Fruit fly (Drosophila melanogaster): Measurements from ENCODE around the gene rictor.

rictor gene

dm6 chrX:19281271-19281670 is 20.2 kb upstream of the rictor start (continued):
- TF ChIP-seq topi (GFP tag; optimal IDR thresholded peaks at IDR 0.05) (peak; percentile 22), CG8119 (GFP tag; IDR thresholded peaks at IDR 0.05) (no peak), pdm3 (GFP tag; optimal IDR thresholded peaks at IDR 0.05) (no peak), Hr4 (GFP tag; optimal IDR thresholded peaks at IDR 0.05) (no peak), Sox14 (GFP tag; optimal IDR thresholded peaks at IDR 0.05) (peak; percentile 16), CG6792 (GFP tag; optimal IDR thresholded peaks at IDR 0.05) (no peak), spab (GFP tag; optimal IDR thresholded peaks at IDR 0.05) (no peak), Eip78C (GFP tag) (no peak), fd85E (GFP tag; optimal IDR thresholded peaks at IDR 0.05) (no peak), CG9139 (GFP tag; optimal IDR thresholded peaks at IDR 0.05) (no peak), CG7368 (GFP tag; optimal IDR thresholded peaks at IDR 0.05) (no peak), CG32006 (GFP tag; optimal IDR thresholded peaks at IDR 0.05) (no peak), CG10669 (GFP tag; optimal IDR thresholded peaks at IDR 0.05) (no peak), Ets21C (GFP tag; optimal IDR thresholded peaks at IDR 0.05) (no peak), CG11294 (GFP tag; IDR thresholded peaks at IDR 0.05) (no peak), CG15336 (GFP tag; IDR thresholded peaks at IDR 0.05) (peak; percentile 45; the same call in 1 of the 2 replicates), CG4318 (GFP tag; optimal IDR thresholded peaks at IDR 0.05) (no peak), Sox15 (GFP tag; optimal IDR thresholded peaks at IDR 0.05) (no peak)

dm6 chrX:19280685-19281084 is 19.6 kb upstream of the rictor start:
- TF ChIP-seq net (GFP tag; optimal IDR thresholded peaks at IDR 0.05) (no peak), Eip78C (GFP tag) (no peak), CG11294 (GFP tag; IDR thresholded peaks at IDR 0.05) (no peak)

DNA sequence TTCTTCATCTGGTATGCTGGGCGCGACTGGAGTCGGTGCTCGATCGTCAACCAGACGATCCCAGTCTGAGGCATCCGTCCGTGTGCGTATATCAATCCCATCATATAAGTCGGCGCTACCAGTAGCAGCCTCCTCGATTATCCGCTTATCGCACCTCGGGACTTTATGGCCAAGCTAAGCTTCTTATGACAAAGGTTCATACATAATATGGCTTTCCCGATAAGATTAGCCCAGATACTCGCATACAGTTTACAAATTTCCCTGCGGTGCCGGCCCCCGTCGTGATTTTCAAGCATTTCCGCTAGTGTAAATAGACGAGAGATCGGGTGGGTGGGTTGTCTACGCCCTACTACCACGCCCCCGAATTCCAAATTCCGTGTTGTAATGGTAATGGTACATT is 19.2 kb upstream of the rictor start, which contains the start of gene CG8028:
TSS of gene CG8028 (minus strand) at position 101 of the 400 bp plus-strand sequence.
- TF ChIP-seq CG8319 (GFP tag; optimal IDR thresholded peaks at IDR 0.05), result no peak
- no peak for TF ChIP-seq spab (GFP tag; optimal IDR thresholded peaks at IDR 0.05)
- TF ChIP-seq CG6808 (GFP tag; optimal IDR thresholded peaks at IDR 0.05), result no peak
- no peak for TF ChIP-seq CG11294 (GFP tag; IDR thresholded peaks at IDR 0.05)
- no peak for TF ChIP-seq CG6854 (GFP tag; optimal IDR thresholded peaks at IDR 0.05)
- TF ChIP-seq CG31627 (GFP tag; optimal IDR thresholded peaks at IDR 0.05), result no peak
- TF ChIP-seq pdm3 (GFP tag; optimal IDR thresholded peaks at IDR 0.05), result no peak
- no peak for TF ChIP-seq dsx (GFP tag; optimal IDR thresholded peaks at IDR 0.05; ENCODE audit: poor library complexity, severe bottlenecking)
- no peak for TF ChIP-seq CG34406 (GFP tag; optimal IDR thresholded peaks at IDR 0.05)
- no peak for TF ChIP-seq CG3032 (tag; optimal IDR thresholded peaks at IDR 0.05)
- TF ChIP-seq net (GFP tag; optimal IDR thresholded peaks at IDR 0.05), result no peak
- no peak for TF ChIP-seq CG11902 (GFP tag; optimal IDR thresholded peaks at IDR 0.05)

dm6 chrX:19278395-19278794 is 17.4 kb upstream of the rictor start:
- no peak for TF ChIP-seq Blimp-1 (GFP tag; optimal IDR thresholded peaks at IDR 0.05)
- TF ChIP-seq topi (GFP tag; optimal IDR thresholded peaks at IDR 0.05), result no peak
- no peak for TF ChIP-seq fd85E (GFP tag; optimal IDR thresholded peaks at IDR 0.05)
- TF ChIP-seq CG32006 (GFP tag; optimal IDR thresholded peaks at IDR 0.05), result no peak

- TF ChIP-seq CG8319 (GFP tag; optimal IDR thresholded peaks at IDR 0.05), result no peak
- TF ChIP-seq Eip78C (GFP tag), result peak; percentile 34
These were observed 15.6 kb upstream of the rictor start, which contains the start of the genes CG32537 and CG32536 for dm6 chrX:19276489-19277117. CG32537 (minus strand) TSS chrX:19276539. CG32536 (minus strand) TSS chrX:19276898.

DNA sequence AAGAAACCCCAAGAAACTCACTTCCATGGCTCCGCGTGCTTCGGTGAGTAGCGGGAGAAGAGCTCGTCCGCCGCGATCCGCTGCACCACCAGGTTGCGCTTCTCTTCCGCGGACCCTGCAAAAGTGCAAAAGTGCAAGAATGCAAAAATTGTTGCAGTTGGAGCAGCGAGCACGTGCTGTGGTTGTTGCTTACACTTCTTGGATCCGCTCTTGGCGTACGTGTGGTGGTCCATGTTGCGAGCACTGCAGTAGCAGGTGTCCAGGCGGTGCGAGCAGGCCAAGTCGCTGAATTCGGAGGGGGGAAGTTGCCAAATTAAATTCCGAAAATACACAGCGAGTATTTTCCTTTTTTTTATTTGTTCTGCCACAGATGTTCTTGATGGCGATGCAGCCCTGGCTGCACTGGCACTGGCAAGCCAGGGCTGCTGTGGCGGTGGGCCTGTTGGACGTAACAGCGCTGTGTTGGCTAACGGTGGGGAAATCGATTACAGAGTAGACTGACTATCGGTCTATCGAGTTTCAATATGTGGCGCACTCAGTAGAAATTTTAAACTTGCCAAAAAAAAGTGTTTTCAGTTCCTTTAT is 7.5 kb upstream of the rictor start, which contains the start of gene CG8010:
TSS of gene CG8010 (minus strand) at position 413 of the 585 bp plus-strand sequence.
- no peak for TF ChIP-seq Hr38 (GFP tag; optimal IDR thresholded peaks at IDR 0.05)
- TF ChIP-seq CG6792 (GFP tag; optimal IDR thresholded peaks at IDR 0.05), result no peak
- TF ChIP-seq eg (GFP tag; IDR thresholded peaks at IDR 0.05), result peak; percentile 58; the same call in 1 of the 3 replicates
- TF ChIP-seq lz (GFP tag; optimal IDR thresholded peaks at IDR 0.05), result peak; percentile 3
- peak; percentile 32; the same call in 1 of the 3 replicates for TF ChIP-seq CG6163 (GFP tag; IDR thresholded peaks at IDR 0.05)
- TF ChIP-seq CG31627 (GFP tag; optimal IDR thresholded peaks at IDR 0.05), result peak; percentile 5
- TF ChIP-seq cyc (GFP tag; optimal IDR thresholded peaks at IDR 0.05), result peak; percentile 42
- peak; percentile 76 for TF ChIP-seq fkh (GFP tag; optimal IDR thresholded peaks at IDR 0.05)
- peak; percentile 42 for TF ChIP-seq Sox14 (GFP tag; optimal IDR thresholded peaks at IDR 0.05)
- TF ChIP-seq Eip78C (GFP tag), result peak; percentile 41
- TF ChIP-seq Blimp-1 (GFP tag; optimal IDR thresholded peaks at IDR 0.05), result no peak
- peak; percentile 35 for TF ChIP-seq esn (GFP tag; optimal IDR thresholded peaks at IDR 0.05)
- no peak for TF ChIP-seq acj6 (GFP tag; optimal IDR thresholded peaks at IDR 0.05)
